Fruit fly (Drosophila melanogaster) whole organism, wandering third instar larva: ENCODE data around the gene CG31926.

ENCODE experiments used
- Abd-B ChIP-seq: fragments of >200 bp; optimal IDR thresholded peaks from 2 replicates; lab custom pipeline; 2017; ENCODE audit warnings: missing biosample characterization, missing genetic modification characterization
- CG9705 ChIP-seq: fragments of 200-800 bp; sonication (Bioruptor generic); optimal IDR thresholded peaks from 2 replicates; lab custom pipeline; 2018; ENCODE audit warnings: missing biosample characterization, mild to moderate bottlenecking, missing genetic modification characterization
- CrebA ChIP-seq: fragments of 200-800 bp; sonication (Bioruptor generic); optimal IDR thresholded peaks from 2 replicates; lab custom pipeline; 2016; ENCODE audit warnings: missing biosample characterization, mild to moderate bottlenecking, missing genetic modification characterization, borderline replicate concordance
- Dif ChIP-seq: fragments of 200-275, 200-300 bp; sonication (Bioruptor generic); optimal IDR thresholded peaks from 2 replicates; lab custom pipeline; 2018; ENCODE audit warnings: missing biosample characterization, missing genetic modification characterization; ENCODE audit not compliant: partially characterized antibody
- GATAd ChIP-seq: sonication (Bioruptor generic); optimal IDR thresholded peaks from 2 replicates; lab custom pipeline; 2016; ENCODE audit warnings: missing biosample characterization, missing genetic modification characterization
- HLH106 ChIP-seq: fragments of 200-800 bp; optimal IDR thresholded peaks from 3 replicates; lab custom pipeline; 2019; ENCODE audit warnings: missing biosample characterization, mild to moderate bottlenecking, missing genetic modification characterization, moderate library complexity
- Hr78 ChIP-seq: fragments of >200 bp; optimal IDR thresholded peaks from 2 replicates; lab custom pipeline; 2017; ENCODE audit warnings: missing biosample characterization, missing genetic modification characterization
- Hr83 ChIP-seq: fragments of 200-300 bp; sonication (Bioruptor generic); optimal IDR thresholded peaks from 2 replicates; lab custom pipeline; 2016; ENCODE audit warnings: missing biosample characterization, mild to moderate bottlenecking, missing genetic modification characterization, moderate library complexity; ENCODE audit not compliant: poor library complexity, severe bottlenecking
- Mio ChIP-seq: sonication (Bioruptor generic); optimal IDR thresholded peaks from 2 replicates; lab custom pipeline; 2016; ENCODE audit warnings: missing biosample characterization, missing genetic modification characterization
- Myc ChIP-seq: fragments of >200 bp; optimal IDR thresholded peaks from 2 replicates; lab custom pipeline; 2017
- N ChIP-seq: fragments of >200 bp; optimal IDR thresholded peaks from 2 replicates; lab custom pipeline; 2018; ENCODE audit warnings: missing biosample characterization, missing external identifiers, missing genetic modification characterization
- OdsH ChIP-seq: fragments of 200-800 bp; sonication (Bioruptor generic); optimal IDR thresholded peaks from 2 replicates; lab custom pipeline; 2016; ENCODE audit warnings: missing biosample characterization, mild to moderate bottlenecking, missing genetic modification characterization
- Rel ChIP-seq, 2 experiments: fragments of 200-800 bp; sonication (Bioruptor generic) in 1 of 2; optimal IDR thresholded peaks; 2 replicates in 1 of 2; 3 replicates in 1 of 2; lab custom pipeline; 2016 to 2019; ENCODE audit warnings: mild to moderate bottlenecking in 2 of 2, missing biosample characterization in 2 of 2, missing genetic modification characterization in 2 of 2, moderate library complexity in 1 of 2
- Sp1 ChIP-seq: fragments of 200-800 bp; sonication (Bioruptor generic); optimal IDR thresholded peaks from 3 replicates; lab custom pipeline; 2019; ENCODE audit warnings: missing biosample characterization, mild to moderate bottlenecking, missing genetic modification characterization, moderate library complexity
- Vsx2 ChIP-seq: fragments of 200-300, 225-300 bp; sonication (Bioruptor generic); optimal IDR thresholded peaks from 2 replicates; lab custom pipeline; 2018; ENCODE audit warnings: missing biosample characterization, missing genetic modification characterization; ENCODE audit not compliant: partially characterized antibody
- br ChIP-seq: fragments of 200-800 bp; sonication (Bioruptor generic); optimal IDR thresholded peaks from 2 replicates; lab custom pipeline; 2016; ENCODE audit warnings: missing biosample characterization, missing genetic modification characterization
- brk ChIP-seq: fragments of 200-800 bp; sonication (Bioruptor generic); optimal IDR thresholded peaks from 2 replicates; lab custom pipeline; 2016; ENCODE audit warnings: missing biosample characterization, mild to moderate bottlenecking, missing genetic modification characterization
- dl ChIP-seq, 2 experiments: fragments of 175-275, 200-275 bp in 1 of 2; fragments of 200-275 bp in 1 of 2; sonication (Bioruptor generic); optimal IDR thresholded peaks; lab custom pipeline; 2018; ENCODE audit warnings: mild to moderate bottlenecking in 2 of 2, missing biosample characterization in 2 of 2, missing genetic modification characterization in 2 of 2, moderate library complexity in 2 of 2; ENCODE audit not compliant: partially characterized antibody in 2 of 2, insufficient read depth in 1 of 2
- dmrt93B ChIP-seq: fragments of 200-800 bp; sonication (Bioruptor generic); optimal IDR thresholded peaks from 2 replicates; lab custom pipeline; 2018; ENCODE audit warnings: missing biosample characterization, mild to moderate bottlenecking, missing genetic modification characterization
- ey ChIP-seq: fragments of 200-800 bp; sonication (Bioruptor generic); optimal IDR thresholded peaks from 2 replicates; lab custom pipeline; 2016; ENCODE audit warnings: missing biosample characterization, missing genetic modification characterization
- foxo ChIP-seq, 2 experiments: fragments of 200-800 bp; sonication (Bioruptor generic); optimal IDR thresholded peaks; 2 replicates in 1 of 2; 3 replicates in 1 of 2; lab custom pipeline; 2016 to 2017; ENCODE audit warnings: missing biosample characterization in 2 of 2, missing genetic modification characterization in 2 of 2
- fru ChIP-seq: fragments of 200-800 bp; sonication (Bioruptor generic); optimal IDR thresholded peaks from 3 replicates; lab custom pipeline; 2016; ENCODE audit warnings: missing biosample characterization, mild to moderate bottlenecking, missing genetic modification characterization
- h ChIP-seq: fragments of 200-800 bp; sonication (Bioruptor generic); optimal IDR thresholded peaks from 3 replicates; lab custom pipeline; 2016; ENCODE audit warnings: missing biosample characterization, mild to moderate bottlenecking, missing genetic modification characterization
- jim ChIP-seq: fragments of 175-275, 200-325 bp; sonication (Bioruptor generic); optimal IDR thresholded peaks from 2 replicates; lab custom pipeline; 2016; ENCODE audit warnings: missing biosample characterization, mild to moderate bottlenecking, missing genetic modification characterization
- lola ChIP-seq: fragments of >200 bp; optimal IDR thresholded peaks from 2 replicates; lab custom pipeline; 2017; ENCODE audit warnings: missing biosample characterization, missing genetic modification characterization
- pan ChIP-seq: fragments of >200 bp; optimal IDR thresholded peaks from 2 replicates; lab custom pipeline; 2017
- psq ChIP-seq: fragments of 200-800 bp; sonication (Bioruptor generic); optimal IDR thresholded peaks from 3 replicates; lab custom pipeline; 2017; ENCODE audit warnings: missing biosample characterization, mild to moderate bottlenecking, missing genetic modification characterization, moderate library complexity
- rgr ChIP-seq: fragments of 200-800 bp; sonication (Bioruptor generic); optimal IDR thresholded peaks from 3 replicates; lab custom pipeline; 2016; ENCODE audit warnings: missing biosample characterization, mild to moderate bottlenecking, missing genetic modification characterization
- sage ChIP-seq: fragments of 200-800 bp; sonication (Bioruptor generic); optimal IDR thresholded peaks from 2 replicates; lab custom pipeline; 2016; ENCODE audit warnings: missing biosample characterization, mild to moderate bottlenecking, missing genetic modification characterization
- sv ChIP-seq: fragments of 200-800 bp; sonication (Bioruptor generic); optimal IDR thresholded peaks from 3 replicates; lab custom pipeline; 2016; ENCODE audit warnings: missing biosample characterization, missing genetic modification characterization
- tai ChIP-seq: sonication (Bioruptor generic); optimal IDR thresholded peaks from 2 replicates; lab custom pipeline; 2016; ENCODE audit warnings: missing biosample characterization, missing genetic modification characterization
- usp ChIP-seq: fragments of >200 bp; optimal IDR thresholded peaks from 2 replicates; lab custom pipeline; 2017; ENCODE audit warnings: missing biosample characterization, missing genetic modification characterization
- woc ChIP-seq: sonication (Bioruptor generic); optimal IDR thresholded peaks from 2 replicates; lab custom pipeline; 2016; ENCODE audit warnings: missing biosample characterization, mild to moderate bottlenecking, missing genetic modification characterization

The CG31926 gene

DNA sequence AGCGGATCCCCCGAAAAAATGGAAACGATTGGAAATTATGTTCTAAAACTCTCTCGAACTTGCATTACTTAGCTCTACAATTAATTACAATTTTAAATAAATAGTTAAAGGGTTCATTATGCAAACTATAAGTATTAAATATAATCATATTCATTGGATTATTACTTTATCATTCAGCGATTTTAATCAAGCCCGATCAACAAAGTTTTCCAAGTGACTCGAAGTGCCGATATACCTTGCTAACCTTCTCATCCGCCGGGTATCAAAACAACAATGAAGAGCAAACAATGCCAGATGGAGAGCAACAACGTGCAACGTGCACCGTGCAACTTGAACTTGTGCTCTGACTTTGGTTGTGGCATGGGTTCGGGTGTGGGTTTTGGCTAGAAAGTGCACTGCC is 39.0 kb upstream of the CG31926 start:
- TF ChIP-seq Sp1 (peak; percentile 39), psq (GFP tag; lab: Kevin White, UChicago) (peak; percentile 17), br (GFP tag; lab: Kevin White, UChicago) (no peak), sage (GFP tag; lab: Kevin White, UChicago) (no peak), ey (GFP tag; lab: Kevin White, UChicago) (peak; percentile 2), h (GFP tag; lab: Kevin White, UChicago) (peak; percentile 53), rgr (GFP tag; lab: Kevin White, UChicago) (peak; percentile 44), dmrt93B (GFP tag; lab: Kevin White, UChicago) (peak; percentile 22), pan (lab: Kevin White, UChicago) (no peak), HLH106 (peak; percentile 47), N (GFP tag; lab: Kevin White, UChicago) (no peak), OdsH (GFP tag; lab: Kevin White, UChicago) (peak; percentile 43), tai (GFP tag; lab: Kevin White, UChicago) (no peak), foxo (GFP tag; optimal IDR thresholded peaks at IDR 0.05; lab: Kevin White, UChicago) (peak in 1 of 2 experiments; percentile 35), Abd-B (no peak), Mio (no peak), Hr78 (GFP tag; lab: Kevin White, UChicago) (no peak), brk (GFP tag; lab: Kevin White, UChicago) (no peak), usp (GFP tag; lab: Kevin White, UChicago) (no peak), Myc (no peak), Vsx2 (GFP tag; lab: Kevin White, UChicago) (no peak), CG9705 (no peak), woc (GFP tag; lab: Kevin White, UChicago) (peak; percentile 4), dl (GFP tag; optimal IDR thresholded peaks at IDR 0.05; lab: Kevin White, UChicago; ENCODE audit: insufficient read depth in 1 of 2, partially characterized antibody in 2 of 2) (no peak), fru (GFP tag; lab: Kevin White, UChicago) (no peak), lola (GFP tag; lab: Kevin White, UChicago) (no peak), jim (GFP tag; lab: Kevin White, UChicago) (no peak), GATAd (GFP tag; lab: Kevin White, UChicago) (no peak), Dif (GFP tag; lab: Kevin White, UChicago) (no peak), sv (no peak)
- TF ChIP-seq, all 38 proteins: peak for 10

dm6 chr2L:1456822-1457221 is 38.4 kb upstream of the CG31926 start:
- TF ChIP-seq Hr78 (GFP tag; lab: Kevin White, UChicago) (no peak), sv (no peak), woc (GFP tag; lab: Kevin White, UChicago) (no peak), Abd-B (no peak), CrebA (GFP tag; lab: Kevin White, UChicago) (no peak), dl (GFP tag; optimal IDR thresholded peaks at IDR 0.05; lab: Kevin White, UChicago; ENCODE audit: insufficient read depth in 1 of 2, partially characterized antibody in 2 of 2) (no peak), ey (GFP tag; lab: Kevin White, UChicago) (no peak), tai (GFP tag; lab: Kevin White, UChicago) (no peak), brk (GFP tag; lab: Kevin White, UChicago) (no peak), CG9705 (no peak), OdsH (GFP tag; lab: Kevin White, UChicago) (no peak), lola (GFP tag; lab: Kevin White, UChicago) (no peak), br (GFP tag; lab: Kevin White, UChicago) (no peak), fru (GFP tag; lab: Kevin White, UChicago) (no peak), Hr83 (GFP tag; lab: Kevin White, UChicago) (no peak), sage (GFP tag; lab: Kevin White, UChicago) (no peak)

dm6 chr2L:1458584-1459203 is 36.6 kb upstream of the CG31926 start:
- TF ChIP-seq Rel (GFP tag; optimal IDR thresholded peaks at IDR 0.05; lab: Kevin White, UChicago) = no peak
- no peak for TF ChIP-seq Rel (tag; optimal IDR thresholded peaks at IDR 0.05; lab: Kevin White, UChicago)
- peak; percentile 13 for TF ChIP-seq psq (GFP tag; lab: Kevin White, UChicago)
- TF ChIP-seq woc (GFP tag; lab: Kevin White, UChicago) = peak; percentile 22
- peak; percentile 29 for TF ChIP-seq rgr (GFP tag; lab: Kevin White, UChicago)
- no peak for TF ChIP-seq pan (lab: Kevin White, UChicago)
- peak; percentile 37 for TF ChIP-seq HLH106
- TF ChIP-seq ey (GFP tag; lab: Kevin White, UChicago) = peak; percentile 53
- no peak for TF ChIP-seq CrebA (GFP tag; lab: Kevin White, UChicago)
- TF ChIP-seq Vsx2 (GFP tag; lab: Kevin White, UChicago) = no peak
- peak; percentile 14 for TF ChIP-seq OdsH (GFP tag; lab: Kevin White, UChicago)
- TF ChIP-seq dmrt93B (GFP tag; lab: Kevin White, UChicago) = peak; percentile 5
- TF ChIP-seq fru (GFP tag; lab: Kevin White, UChicago) = peak; percentile 19
- peak; percentile 61 for TF ChIP-seq h (GFP tag; lab: Kevin White, UChicago)
- peak in 1 of 2 experiments; percentile 43 for TF ChIP-seq foxo (GFP tag; optimal IDR thresholded peaks at IDR 0.05; lab: Kevin White, UChicago)
- TF ChIP-seq CG9705 = no peak
- no peak for TF ChIP-seq dl (GFP tag; optimal IDR thresholded peaks at IDR 0.05; lab: Kevin White, UChicago; ENCODE audit: insufficient read depth in 1 of 2, partially characterized antibody in 2 of 2)
- TF ChIP-seq sage (GFP tag; lab: Kevin White, UChicago) = peak; percentile 12
- peak; percentile 17 for TF ChIP-seq br (GFP tag; lab: Kevin White, UChicago)
- TF ChIP-seq, all 38 proteins: peak for 12
